Worm (Caenorhabditis elegans) whole organism, midembryonic: ENCODE data around the gene sel-7.

Source experiments
- T22C8.4 ChIP-seq: fragments of 200-800 bp; sonication (Bioruptor generic); IDR thresholded peaks from 2 replicates; pipeline ENCODE4 v1.3.6; 2022; ENCODE audit warnings: missing genetic modification characterization, missing compliant biosample characterization
- cog-1 ChIP-seq: sonication (generic microtip); optimal IDR thresholded peaks from 2 replicates; lab custom pipeline; 2016; ENCODE audit warnings: missing genetic modification characterization, missing compliant biosample characterization
- flt-1 ChIP-seq: fragments of 200-800 bp; sonication (Bioruptor generic); IDR thresholded peaks from 2 replicates; pipeline ENCODE4 v1.3.6; 2022; ENCODE audit warnings: missing genetic modification characterization, missing compliant biosample characterization
- klf-2 ChIP-seq: fragments of 200-800 bp; sonication (Bioruptor generic); conservative IDR thresholded peaks from 2 replicates; pipeline ENCODE4 v1.3.6; 2022; ENCODE audit warnings: missing genetic modification reagents, missing genetic modification characterization, missing compliant biosample characterization
- ref-1 ChIP-seq: fragments of 200-800 bp; sonication (Bioruptor generic); conservative IDR thresholded peaks from 2 replicates; pipeline ENCODE4 v1.3.6; 2022; ENCODE audit warnings: missing genetic modification reagents, missing genetic modification characterization, missing compliant biosample characterization
- tab-1 ChIP-seq: fragments of 200-800 bp; sonication (Bioruptor generic); IDR thresholded peaks from 2 replicates; pipeline ENCODE4 v1.3.6; 2022; ENCODE audit warnings: missing genetic modification characterization, missing compliant biosample characterization
- ztf-23 ChIP-seq: fragments of 200-800 bp; sonication (Bioruptor generic); IDR thresholded peaks from 2 replicates; pipeline ENCODE4 v1.3.6; 2022; ENCODE audit warnings: missing genetic modification reagents, missing genetic modification characterization, missing compliant biosample characterization
- ztf-29 ChIP-seq: fragments of 200-800 bp; sonication (Bioruptor generic); IDR thresholded peaks from 2 replicates; pipeline ENCODE4 v1.3.6; 2022; ENCODE audit warnings: missing genetic modification reagents, missing genetic modification characterization, missing compliant biosample characterization

ce11 chrX:14303078-14303477 lies 37.2 kb downstream of the sel-7 start, which contains the start of gene C11H1.5:
- no peak for TF ChIP-seq cog-1 (tag; lab: Kevin White, UChicago)
- no peak for TF ChIP-seq ztf-23 (GFP tag; lab: Robert Waterston, UW)
- no peak for TF ChIP-seq klf-2 (GFP tag; lab: Robert Waterston, UW)
- no peak for TF ChIP-seq tab-1
- TF ChIP-seq ztf-29 (GFP tag; lab: Robert Waterston, UW) = no peak
- TF ChIP-seq ref-1 (GFP tag; lab: Robert Waterston, UW) = no peak
- no peak for TF ChIP-seq flt-1
- TF ChIP-seq T22C8.4 (GFP tag; lab: Robert Waterston, UW) = no peak
